Worm (Caenorhabditis elegans): ENCODE data around the gene div-1.

div-1 gene

ce11 chrIII:10214540-10214979 is 33.8 kb downstream of the div-1 start:
- no peak for TF ChIP-seq pha-2 (tag; optimal IDR thresholded peaks at IDR 0.05)
- no peak for TF ChIP-seq K09A11.1 (tag; optimal IDR thresholded peaks at IDR 0.05; ENCODE audit: insufficient read depth)
- peak; percentile 2 for TF ChIP-seq ama-1 (optimal IDR thresholded peaks at IDR 0.05)

- TF ChIP-seq ceh-6 (GFP tag; optimal IDR thresholded peaks at IDR 0.05): no peak
- peak; percentile 64 for TF ChIP-seq ceh-48 (tag; optimal IDR thresholded peaks at IDR 0.05)
Observed at ce11 chrIII:10211889-10212494, 36.4 kb downstream of the div-1 start, which contains the start of the genes blos-1 and best-18. Gene blos-1, minus strand, starts transcription at chrIII:10211946. Gene best-18, plus strand, starts transcription at chrIII:10212396.

ce11 chrIII:10209703-10210102 is 38.7 kb downstream of the div-1 start, which contains the start of gene T20G5.9:
Gene T20G5.9, plus strand, starts transcription at chrIII:10209840.
- no peak for TF ChIP-seq pros-1 (tag; optimal IDR thresholded peaks at IDR 0.05)
- no peak for TF ChIP-seq tbx-2 (tag; optimal IDR thresholded peaks at IDR 0.05)
- no peak for TF ChIP-seq ceh-14 (tag; optimal IDR thresholded peaks at IDR 0.05)
- TF ChIP-seq ama-1 (optimal IDR thresholded peaks at IDR 0.05): peak; percentile 7
- TF ChIP-seq tbx-7 (tag; optimal IDR thresholded peaks at IDR 0.05): no peak
- no peak for TF ChIP-seq pqm-1 (tag; optimal IDR thresholded peaks at IDR 0.05)
- no peak for TF ChIP-seq ztf-16 (tag; optimal IDR thresholded peaks at IDR 0.05)

DNA sequence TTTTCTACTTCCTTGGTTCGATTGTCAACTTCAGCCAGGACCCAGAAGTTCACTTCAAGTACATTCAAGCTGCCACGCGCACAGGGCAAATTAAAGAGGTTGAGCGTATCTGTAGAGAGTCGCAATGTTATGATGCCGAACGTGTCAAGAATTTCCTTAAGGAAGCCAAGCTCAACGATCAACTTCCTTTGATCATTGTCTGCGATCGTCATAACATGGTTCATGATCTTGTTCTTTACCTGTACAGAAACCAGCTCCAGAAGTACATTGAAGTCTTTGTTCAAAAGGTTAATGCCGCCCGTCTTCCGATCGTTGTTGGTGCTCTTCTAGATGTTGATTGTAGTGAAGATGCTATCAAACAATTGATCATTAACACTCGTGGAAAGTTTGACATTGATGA is 42.0 kb downstream of the div-1 start:
- no peak for TF ChIP-seq rnt-1 (tag; optimal IDR thresholded peaks at IDR 0.05)
- TF ChIP-seq ama-1 (optimal IDR thresholded peaks at IDR 0.05): no peak
- no peak for TF ChIP-seq unc-42 (tag; optimal IDR thresholded peaks at IDR 0.05)
- no peak for TF ChIP-seq Y22D7AL.16 (tag; optimal IDR thresholded peaks at IDR 0.05)
- no peak for TF ChIP-seq pha-2 (tag; optimal IDR thresholded peaks at IDR 0.05)
- TF ChIP-seq nhr-11 (tag; optimal IDR thresholded peaks at IDR 0.05): no peak
- no peak for TF ChIP-seq ceh-48 (tag; optimal IDR thresholded peaks at IDR 0.05)
- TF ChIP-seq ztf-16 (tag; optimal IDR thresholded peaks at IDR 0.05): no peak
- no peak for TF ChIP-seq pqm-1 (tag; optimal IDR thresholded peaks at IDR 0.05)
- no peak for TF ChIP-seq ceh-6 (GFP tag; optimal IDR thresholded peaks at IDR 0.05)
- TF ChIP-seq ceh-22 (tag; optimal IDR thresholded peaks at IDR 0.05): no peak
- no peak for TF ChIP-seq unc-86 (tag; optimal IDR thresholded peaks at IDR 0.05)
- no peak for TF ChIP-seq hlh-30 (tag; optimal IDR thresholded peaks at IDR 0.05; ENCODE audit: insufficient read depth)
- TF ChIP-seq ceh-14 (tag; optimal IDR thresholded peaks at IDR 0.05): no peak
- no peak for TF ChIP-seq pha-4 (tag; optimal IDR thresholded peaks at IDR 0.05)
- no peak for TF ChIP-seq ceh-19 (GFP tag; optimal IDR thresholded peaks at IDR 0.05)
- no peak for TF ChIP-seq dmd-4 (tag; optimal IDR thresholded peaks at IDR 0.05; ENCODE audit: borderline replicate concordance)
- no peak for TF ChIP-seq fax-1 (tag; optimal IDR thresholded peaks at IDR 0.05)
- TF ChIP-seq tbx-7 (tag; optimal IDR thresholded peaks at IDR 0.05): no peak
- no peak for TF ChIP-seq eyg-1 (tag; optimal IDR thresholded peaks at IDR 0.05)

- TF ChIP-seq unc-55 (GFP tag; optimal IDR thresholded peaks at IDR 0.05) (peak; percentile 46), ceh-18 (tag; optimal IDR thresholded peaks at IDR 0.05) (peak; percentile 1), nfya-1 (tag; optimal IDR thresholded peaks at IDR 0.05) (peak; percentile 12), ceh-45 (GFP tag; IDR thresholded peaks at IDR 0.05) (no peak), dve-1 (tag; optimal IDR thresholded peaks at IDR 0.05) (peak; percentile 37)
Observed at ce11 chrIII:10202894-10203871, 45.2 kb downstream of the div-1 start, which contains the start of gene chc-1. Gene chc-1, plus strand, starts transcription at chrIII:10203821.

- TF ChIP-seq ahr-1 (tag; optimal IDR thresholded peaks at IDR 0.05) (no peak), ceh-19 (GFP tag; optimal IDR thresholded peaks at IDR 0.05) (no peak), ceh-48 (tag; optimal IDR thresholded peaks at IDR 0.05) (no peak), ceh-24 (tag; optimal IDR thresholded peaks at IDR 0.05) (no peak), sdc-2 (tag; optimal IDR thresholded peaks at IDR 0.05) (no peak), pha-4 (tag; optimal IDR thresholded peaks at IDR 0.05) (no peak), hlh-6 (tag; optimal IDR thresholded peaks at IDR 0.05) (no peak), nhr-11 (tag; optimal IDR thresholded peaks at IDR 0.05) (no peak), hlh-8 (tag; optimal IDR thresholded peaks at IDR 0.05) (no peak), fkh-10 (GFP tag; optimal IDR thresholded peaks at IDR 0.05) (no peak), sox-2 (GFP tag; IDR thresholded peaks at IDR 0.05) (no peak), mec-3 (tag; optimal IDR thresholded peaks at IDR 0.05; ENCODE audit: borderline replicate concordance) (no peak), ceh-22 (tag; optimal IDR thresholded peaks at IDR 0.05) (no peak), ref-2 (tag; optimal IDR thresholded peaks at IDR 0.05) (no peak), ceh-18 (tag; optimal IDR thresholded peaks at IDR 0.05) (no peak)
Observed at ce11 chrIII:10202391-10202790, 46.0 kb downstream of the div-1 start.

Measured in whole organism, late embryonic.